Fruit fly (Drosophila melanogaster): Measurements from ENCODE around the gene CG15533.

The CG15533 gene

DNA sequence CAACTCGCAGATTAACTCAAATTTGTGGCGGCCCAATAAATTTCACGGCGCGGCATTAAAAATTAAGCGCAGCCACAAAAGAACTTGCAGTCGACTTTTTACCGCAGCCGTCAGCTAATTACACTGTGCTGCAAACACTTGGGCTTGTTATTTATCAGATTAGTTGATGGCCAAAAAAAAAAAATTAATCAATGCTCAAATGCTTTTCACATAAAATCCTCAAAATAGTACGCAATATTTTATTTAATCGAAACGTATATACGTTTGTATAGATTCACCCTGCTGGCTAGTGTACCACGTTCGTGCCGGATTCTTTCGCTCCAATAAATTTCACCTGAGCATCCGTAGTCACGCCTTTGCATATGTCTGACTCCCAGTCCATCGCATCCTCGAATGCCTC, 14.8 kb upstream of the CG15533 start (continued):
- TF ChIP-seq Hr39 (GFP tag; optimal IDR thresholded peaks at IDR 0.05) = peak; percentile 75
- peak; percentile 52 for TF ChIP-seq OdsH (GFP tag; optimal IDR thresholded peaks at IDR 0.05)
- no peak for TF ChIP-seq dsx (GFP tag; optimal IDR thresholded peaks at IDR 0.05; ENCODE audit: poor library complexity, severe bottlenecking)
- TF ChIP-seq Blimp-1 (GFP tag; optimal IDR thresholded peaks at IDR 0.05) = no peak
- TF ChIP-seq CG6854 (GFP tag; optimal IDR thresholded peaks at IDR 0.05) = no peak
- TF ChIP-seq fd85E (GFP tag; optimal IDR thresholded peaks at IDR 0.05) = no peak
- peak; percentile 54 for TF ChIP-seq lz (GFP tag; optimal IDR thresholded peaks at IDR 0.05)

DNA sequence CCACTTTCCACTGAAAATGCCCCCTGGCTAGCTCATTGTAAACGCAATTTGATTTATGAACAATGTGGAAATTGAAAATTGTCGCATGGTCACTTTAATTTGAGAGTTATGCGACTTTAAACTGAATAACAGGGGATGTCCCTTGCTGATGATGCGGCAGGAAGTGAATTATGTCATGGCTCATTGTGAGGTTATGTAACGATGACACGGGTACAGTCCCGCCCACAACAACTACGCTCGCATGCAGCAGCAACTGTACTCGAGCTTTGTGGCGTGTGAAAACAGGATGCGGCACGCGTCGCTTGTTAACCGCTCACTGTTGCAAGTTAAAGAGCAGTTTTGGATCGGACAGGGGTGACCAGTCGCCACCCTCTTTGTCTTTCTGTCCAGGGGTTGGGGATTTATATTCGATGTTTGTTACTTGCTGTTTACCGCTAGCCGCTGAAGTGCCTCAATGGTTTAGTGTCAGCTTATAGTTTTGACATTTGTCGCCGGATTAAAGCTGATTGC, 11.8 kb upstream of the CG15533 start:
- TF ChIP-seq Ets21C (GFP tag; optimal IDR thresholded peaks at IDR 0.05) = no peak
- TF ChIP-seq CG15336 (GFP tag; IDR thresholded peaks at IDR 0.05) = no peak
- no peak for TF ChIP-seq dac (GFP tag; optimal IDR thresholded peaks at IDR 0.05)
- no peak for TF ChIP-seq CG32006 (GFP tag; optimal IDR thresholded peaks at IDR 0.05)
- TF ChIP-seq CG16779 (tag; optimal IDR thresholded peaks at IDR 0.05) = no peak
- no peak for TF ChIP-seq CG10669 (GFP tag; optimal IDR thresholded peaks at IDR 0.05)
- no peak for TF ChIP-seq Eip75B (GFP tag; optimal IDR thresholded peaks at IDR 0.05)
- TF ChIP-seq Gug (GFP tag; IDR thresholded peaks at IDR 0.05) = no peak
- TF ChIP-seq CG8119 (GFP tag; IDR thresholded peaks at IDR 0.05) = no peak
- TF ChIP-seq net (GFP tag; optimal IDR thresholded peaks at IDR 0.05) = no peak
- no peak for TF ChIP-seq CG3919 (GFP tag; optimal IDR thresholded peaks at IDR 0.05)
- no peak for TF ChIP-seq CG8632 (GFP tag; optimal IDR thresholded peaks at IDR 0.05)
- no peak for TF ChIP-seq esn (GFP tag; optimal IDR thresholded peaks at IDR 0.05)
- TF ChIP-seq Sox14 (GFP tag; optimal IDR thresholded peaks at IDR 0.05) = no peak
- TF ChIP-seq CG11762 (GFP tag; optimal IDR thresholded peaks at IDR 0.05; ENCODE audit: insufficient read depth) = no peak
- no peak for TF ChIP-seq CG9139 (GFP tag; optimal IDR thresholded peaks at IDR 0.05)
- TF ChIP-seq CG6163 (GFP tag; IDR thresholded peaks at IDR 0.05) = no peak
- TF ChIP-seq Lpt (GFP tag; optimal IDR thresholded peaks at IDR 0.05) = no peak
- TF ChIP-seq fd85E (GFP tag; optimal IDR thresholded peaks at IDR 0.05) = no peak

DNA sequence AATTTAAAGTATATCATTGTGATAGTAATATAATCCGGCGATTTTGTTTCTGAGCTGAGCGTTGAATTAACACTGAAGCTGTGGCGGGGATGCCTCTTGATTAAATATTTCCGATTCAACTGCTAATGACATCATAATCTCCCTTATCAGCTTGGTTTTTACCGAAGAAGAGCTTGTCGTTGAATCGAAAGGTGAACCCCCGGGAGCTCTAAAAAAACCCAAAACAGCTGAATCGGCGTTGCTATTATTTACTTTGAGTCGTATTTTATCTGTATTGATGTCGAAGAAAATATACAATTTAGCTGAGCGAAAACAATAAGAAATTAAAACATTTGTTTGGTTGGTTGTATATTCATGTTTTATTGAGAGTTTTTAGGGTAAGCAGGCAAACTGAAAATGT, 9.4 kb upstream of the CG15533 start:
- no peak for TF ChIP-seq CG15336 (GFP tag; IDR thresholded peaks at IDR 0.05)
- TF ChIP-seq Eip78C (GFP tag) = no peak
- TF ChIP-seq svp (GFP tag) = peak; percentile 83
- TF ChIP-seq CG6854 (GFP tag; optimal IDR thresholded peaks at IDR 0.05) = no peak

DNA sequence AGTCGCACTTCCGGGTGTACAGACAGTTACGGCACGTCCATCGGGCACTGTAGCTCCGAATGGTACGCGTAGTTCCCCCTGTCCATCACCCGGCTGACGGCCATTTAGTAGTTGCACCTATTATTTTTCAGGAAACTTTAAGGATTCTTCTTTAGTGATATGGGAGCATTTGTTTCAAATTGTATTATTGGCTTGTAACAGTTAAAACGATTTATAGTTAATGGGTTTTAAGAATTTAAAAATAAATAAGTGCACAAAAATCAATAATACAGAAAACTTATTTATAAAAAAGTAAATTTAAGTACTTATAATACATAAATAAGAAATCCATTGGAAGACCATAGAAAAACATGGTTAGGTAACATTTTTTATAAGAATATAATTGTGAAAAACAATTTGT, 5.7 kb upstream of the CG15533 start, which contains the start of the genes CG2217 and CG42740:
CG2217 (minus strand) TSS at position 101 of the 400 bp plus-strand sequence.
CG42740 (minus strand) TSS at position 101 of the 400 bp plus-strand sequence.
- TF ChIP-seq CG32006 (GFP tag; optimal IDR thresholded peaks at IDR 0.05) = no peak
- no peak for TF ChIP-seq CG11902 (GFP tag; optimal IDR thresholded peaks at IDR 0.05)
- TF ChIP-seq Gug (GFP tag; IDR thresholded peaks at IDR 0.05) = no peak
- TF ChIP-seq dac (GFP tag; optimal IDR thresholded peaks at IDR 0.05) = no peak
- no peak for TF ChIP-seq CG6854 (GFP tag; optimal IDR thresholded peaks at IDR 0.05)
- no peak for TF ChIP-seq CG34406 (GFP tag; optimal IDR thresholded peaks at IDR 0.05)
- TF ChIP-seq fkh (GFP tag; optimal IDR thresholded peaks at IDR 0.05) = no peak
- TF ChIP-seq CG11294 (GFP tag; IDR thresholded peaks at IDR 0.05) = no peak
- no peak for TF ChIP-seq CG15336 (GFP tag; IDR thresholded peaks at IDR 0.05)
- no peak for TF ChIP-seq svp (GFP tag)
- no peak for TF ChIP-seq CG4318 (GFP tag; optimal IDR thresholded peaks at IDR 0.05)
- TF ChIP-seq Eip78C (GFP tag) = no peak
- no peak for TF ChIP-seq CG8319 (GFP tag; optimal IDR thresholded peaks at IDR 0.05)
- no peak for TF ChIP-seq acj6 (GFP tag; optimal IDR thresholded peaks at IDR 0.05)
- no peak for TF ChIP-seq dsx (GFP tag; optimal IDR thresholded peaks at IDR 0.05; ENCODE audit: poor library complexity, severe bottlenecking)
- TF ChIP-seq ss (GFP tag; optimal IDR thresholded peaks at IDR 0.05) = no peak
- no peak for TF ChIP-seq CG6163 (GFP tag; IDR thresholded peaks at IDR 0.05)
- TF ChIP-seq CG3919 (GFP tag; optimal IDR thresholded peaks at IDR 0.05) = no peak

Data from whole organism, prepupa.